Fruit fly (Drosophila melanogaster): ENCODE measurements around the gene CG10958.
A peak's percentile ranks its signal among the peaks of the same experiment; 100 is the strongest.

CG10958 gene

dm6 chrX:8177030-8177349, 44.9 kb downstream of the CG10958 start, which contains the start of gene slpr (continued):
- no peak for TF ChIP-seq Neu2 (GFP tag; optimal IDR thresholded peaks at IDR 0.05; ENCODE audit: borderline replicate concordance)
- TF ChIP-seq CG13287 (GFP tag; IDR thresholded peaks at IDR 0.05; ENCODE audit: partially characterized antibody) = peak; percentile 11; the same call in 1 of the 2 replicates
- peak; percentile 6 for TF ChIP-seq MESR4 (GFP tag; optimal IDR thresholded peaks at IDR 0.05)
- TF ChIP-seq E2f2 (GFP tag; IDR thresholded peaks at IDR 0.05) = peak; percentile 41
- TF ChIP-seq CG9797 (GFP tag; optimal IDR thresholded peaks at IDR 0.05) = peak; percentile 66
- TF ChIP-seq nmo (GFP tag; optimal IDR thresholded peaks at IDR 0.05) = peak; percentile 23
- TF ChIP-seq gfzf (GFP tag; optimal IDR thresholded peaks at IDR 0.05) = peak; percentile 83
- TF ChIP-seq bab2 (GFP tag; optimal IDR thresholded peaks at IDR 0.05) = no peak
- TF ChIP-seq Dp (GFP tag; optimal IDR thresholded peaks at IDR 0.05) = peak; percentile 60
- peak; percentile 50 for TF ChIP-seq Ets97D (GFP tag; optimal IDR thresholded peaks at IDR 0.05)
- TF ChIP-seq lab (GFP tag; optimal IDR thresholded peaks at IDR 0.05) = no peak
- no peak for TF ChIP-seq insv (GFP tag; optimal IDR thresholded peaks at IDR 0.05)
- TF ChIP-seq CG12659 (GFP tag; optimal IDR thresholded peaks at IDR 0.05) = peak; percentile 28
- no peak for TF ChIP-seq nerfin-1 (tag; optimal IDR thresholded peaks at IDR 0.05)
- TF ChIP-seq CG33213 (GFP tag; optimal IDR thresholded peaks at IDR 0.05) = peak; percentile 3

- peak; percentile 45; the same call in 1 of the 2 replicates for TF ChIP-seq crol (GFP tag; IDR thresholded peaks at IDR 0.05)
- 0 out of 2 replicates have a peak, but pooled peaks have one; percentile 16 for TF ChIP-seq Drgx (GFP tag; IDR thresholded peaks at IDR 0.05)
- peak; percentile 7 for TF ChIP-seq sens (GFP tag)
- TF ChIP-seq Vsx1 (GFP tag; optimal IDR thresholded peaks at IDR 0.05) = no peak
- peak; percentile 20; the same call in 1 of the 2 replicates for TF ChIP-seq CG32532 (GFP tag; IDR thresholded peaks at IDR 0.05)
- peak; percentile 77 for TF ChIP-seq Adf1 (GFP tag; IDR thresholded peaks at IDR 0.05)
- TF ChIP-seq CG13894 (tag; optimal IDR thresholded peaks at IDR 0.05) = peak; percentile 19
- TF ChIP-seq row (GFP tag; IDR thresholded peaks at IDR 0.05) = 0 out of 3 replicates have a peak, but pooled peaks have one; percentile 13
- peak; percentile 41; the same call in 1 of the 2 replicates for TF ChIP-seq CG32767 (GFP tag; IDR thresholded peaks at IDR 0.05)
- peak; percentile 45; the same call in 1 of the 2 replicates for TF ChIP-seq CG16779 (GFP tag; IDR thresholded peaks at IDR 0.05)
- TF ChIP-seq amos (GFP tag; IDR thresholded peaks at IDR 0.05; ENCODE audit: partially characterized antibody) = peak; percentile 10; the same call in 1 of the 2 replicates
- peak; percentile 29 for TF ChIP-seq CG12071 (GFP tag; optimal IDR thresholded peaks at IDR 0.05)
- TF ChIP-seq CG4328 (GFP tag; optimal IDR thresholded peaks at IDR 0.05) = no peak
- TF ChIP-seq jumu (GFP tag; optimal IDR thresholded peaks at IDR 0.05) = no peak
- peak; percentile 79 for TF ChIP-seq Deaf1 (tag; optimal IDR thresholded peaks at IDR 0.05)
- TF ChIP-seq ci (GFP tag; IDR thresholded peaks at IDR 0.05) = peak; percentile 52; the same call in 2 of the 3 replicates
- 0 out of 3 replicates have a peak, but pooled peaks have one; percentile 20 for TF ChIP-seq Optix (GFP tag; IDR thresholded peaks at IDR 0.05)
- no peak for TF ChIP-seq sens-2 (GFP tag; IDR thresholded peaks at IDR 0.05)
- no peak for TF ChIP-seq CG17829 (tag; optimal IDR thresholded peaks at IDR 0.05)
- 0 out of 2 replicates have a peak, but pooled peaks have one; percentile 30 for TF ChIP-seq sob (GFP tag; IDR thresholded peaks at IDR 0.05)
- no peak for TF ChIP-seq CG13287 (GFP tag; IDR thresholded peaks at IDR 0.05; ENCODE audit: partially characterized antibody)
- TF ChIP-seq zfh1 (GFP tag; IDR thresholded peaks at IDR 0.05) = 0 out of 3 replicates have a peak, but pooled peaks have one; percentile 18
- TF ChIP-seq pzg (GFP tag; optimal IDR thresholded peaks at IDR 0.05) = peak; percentile 4
- no peak for TF ChIP-seq gro (GFP tag; optimal IDR thresholded peaks at IDR 0.05)
- TF ChIP-seq MBD-R2 (GFP tag; IDR thresholded peaks at IDR 0.05) = peak; percentile 22; the same call in 1 of the 2 replicates
- TF ChIP-seq MTF-1 (GFP tag; optimal IDR thresholded peaks at IDR 0.05; ENCODE audit: borderline replicate concordance) = no peak
- peak; percentile 38; the same call in 1 of the 2 replicates for TF ChIP-seq Bgb (GFP tag; IDR thresholded peaks at IDR 0.05; ENCODE audit: partially characterized antibody)
- TF ChIP-seq CG2889 (GFP tag; IDR thresholded peaks at IDR 0.05) = no peak
- no peak for TF ChIP-seq Scr (GFP tag; IDR thresholded peaks at IDR 0.05; ENCODE audit: partially characterized antibody)
- peak; percentile 19 for TF ChIP-seq pfk (GFP tag; optimal IDR thresholded peaks at IDR 0.05)
- 0 out of 3 replicates have a peak, but pooled peaks have one; percentile 51 for TF ChIP-seq sr (GFP tag; IDR thresholded peaks at IDR 0.05)
- peak; percentile 81 for TF ChIP-seq Med (GFP tag)
Measured at dm6 chrX:8177742-8178141, 45.7 kb downstream of the CG10958 start.

Measured in whole organism, embryonic.